Worm (Caenorhabditis elegans): ENCODE data around the gene nhr-177.

nhr-177 gene

ce11 chrV:1594554-1595092 is 15.4 kb upstream of the nhr-177 start:
- no peak for TF ChIP-seq unc-62 (GFP tag; optimal IDR thresholded peaks at IDR 0.05)

ce11 chrV:1600561-1601088 is 9.4 kb upstream of the nhr-177 start, which contains the start of gene F16B4.2:
F16B4.2 (plus strand) TSS chrV:1601038.
- no peak for TF ChIP-seq unc-62 (GFP tag; optimal IDR thresholded peaks at IDR 0.05)

DNA sequence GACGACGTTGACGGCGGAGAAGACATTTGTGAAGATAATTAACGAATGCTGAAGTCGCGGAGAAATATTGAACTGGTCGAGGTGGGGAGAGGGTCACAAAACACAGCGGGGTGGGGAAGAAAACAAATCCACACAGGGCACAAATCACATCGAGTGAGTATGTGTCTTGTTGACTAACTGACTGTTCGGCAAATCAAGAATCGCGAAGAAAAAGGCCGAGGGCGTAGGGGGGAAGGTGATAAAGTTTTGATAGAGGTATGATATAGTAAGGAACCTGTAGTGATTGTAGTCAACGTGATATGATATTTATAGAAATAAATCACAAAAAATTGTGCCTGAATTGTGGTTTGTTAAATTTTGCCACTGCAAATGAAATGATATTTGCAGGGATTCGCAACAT is 2.3 kb upstream of the nhr-177 start, which contains the start of gene nhr-178:
Gene nhr-178, minus strand, starts transcription at position 164 of the 400 bp plus-strand sequence.
- TF ChIP-seq unc-62 (GFP tag; optimal IDR thresholded peaks at IDR 0.05): no peak

- no peak for TF ChIP-seq unc-62 (GFP tag; optimal IDR thresholded peaks at IDR 0.05)
Measured at ce11 chrV:1611570-1611969, 1.5 kb downstream of the nhr-177 start.

- TF ChIP-seq unc-62 (GFP tag; optimal IDR thresholded peaks at IDR 0.05): no peak
Measured at ce11 chrV:1614726-1615125, 4.7 kb downstream of the nhr-177 start, which contains the start of gene srbc-41. srbc-41 (minus strand) TSS chrV:1614826.

- TF ChIP-seq unc-62 (GFP tag; optimal IDR thresholded peaks at IDR 0.05): no peak
Measured at ce11 chrV:1618760-1619159, 8.7 kb downstream of the nhr-177 start, which contains the start of gene nhr-179. nhr-179 (minus strand) TSS chrV:1618860.

DNA sequence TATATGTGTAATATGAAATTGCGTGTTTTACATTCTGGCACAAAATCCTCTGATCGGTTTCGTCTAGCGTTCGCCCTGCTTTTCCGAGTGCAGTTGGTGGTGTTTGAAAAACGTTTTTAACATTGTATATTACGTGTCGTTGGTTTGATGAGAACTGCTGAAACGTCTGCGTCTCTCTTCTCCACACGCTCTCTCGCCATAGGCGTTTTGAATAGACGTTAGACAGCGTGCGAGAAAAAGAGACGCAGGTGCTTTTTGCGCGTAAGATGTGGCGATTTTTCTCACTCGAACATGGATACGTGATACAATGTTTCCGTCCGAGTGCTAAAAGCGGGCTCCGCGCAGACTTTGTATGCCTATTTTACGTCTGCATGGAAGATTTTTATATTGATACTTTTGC is 10.5 kb downstream of the nhr-177 start:
- no peak for TF ChIP-seq unc-62 (GFP tag; optimal IDR thresholded peaks at IDR 0.05)

- TF ChIP-seq unc-62 (GFP tag; optimal IDR thresholded peaks at IDR 0.05): no peak
Measured at ce11 chrV:1621494-1621893, 11.4 kb downstream of the nhr-177 start, which contains the start of gene nhr-117. nhr-117 (minus strand) TSS chrV:1621520.

DNA sequence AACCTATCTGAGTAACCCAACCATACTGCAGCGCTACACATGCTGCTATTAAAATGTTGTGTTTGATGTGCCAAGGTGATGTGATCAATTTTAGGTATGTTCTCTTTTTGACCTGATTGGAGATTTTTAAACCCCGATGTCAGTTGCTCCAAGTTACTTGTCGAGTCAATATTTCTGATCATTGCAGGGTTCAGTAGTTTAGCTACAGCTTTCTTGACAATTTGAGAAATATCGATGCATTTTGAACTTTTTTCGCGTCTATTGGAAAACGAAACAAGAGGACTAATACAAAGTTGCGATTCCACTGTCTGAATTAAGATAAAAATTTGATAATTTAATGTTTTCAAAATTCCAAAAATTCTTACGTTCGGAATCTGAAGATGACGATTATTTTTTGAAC is 13.4 kb downstream of the nhr-177 start:
- no peak for TF ChIP-seq unc-62 (GFP tag; optimal IDR thresholded peaks at IDR 0.05)

DNA sequence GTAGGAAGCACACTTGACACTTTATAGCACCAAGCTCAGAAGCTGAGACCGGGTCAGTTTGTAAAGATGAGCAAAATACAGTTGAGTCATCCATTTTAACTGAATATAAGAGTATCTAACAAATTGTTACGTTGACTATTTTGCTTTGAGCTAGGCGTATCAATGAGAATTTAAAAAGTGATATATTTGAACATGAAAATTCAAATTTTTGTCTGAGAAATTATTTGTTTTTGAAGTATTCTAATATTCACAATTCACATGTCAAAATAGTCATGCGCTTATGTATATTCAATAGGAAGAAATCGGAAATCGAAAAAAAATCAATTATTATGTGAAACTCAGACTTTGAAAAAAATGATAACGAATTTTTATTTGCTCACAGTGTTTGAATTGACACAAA is 14.3 kb downstream of the nhr-177 start, which contains the start of gene nhr-110:
Gene nhr-110, minus strand, starts transcription at position 101 of the 400 bp plus-strand sequence.
- no peak for TF ChIP-seq unc-62 (GFP tag; optimal IDR thresholded peaks at IDR 0.05)

- TF ChIP-seq unc-62 (GFP tag; optimal IDR thresholded peaks at IDR 0.05): no peak
Measured at ce11 chrV:1626720-1627119, 16.7 kb downstream of the nhr-177 start, which contains the start of gene nhr-237. nhr-237 (minus strand) TSS chrV:1626820.

- TF ChIP-seq unc-62 (GFP tag; optimal IDR thresholded peaks at IDR 0.05): no peak
Measured at ce11 chrV:1627269-1627668, 17.2 kb downstream of the nhr-177 start.

- no peak for TF ChIP-seq unc-62 (GFP tag; optimal IDR thresholded peaks at IDR 0.05)
Measured at ce11 chrV:1629329-1629728, 19.3 kb downstream of the nhr-177 start, which contains the start of gene nhr-238. nhr-238 (minus strand) TSS chrV:1629432.

ce11 chrV:1631148-1631547 is 21.1 kb downstream of the nhr-177 start, which contains the start of gene Y46H3D.8:
Y46H3D.8 (minus strand) TSS chrV:1631248.
- no peak for TF ChIP-seq unc-62 (GFP tag; optimal IDR thresholded peaks at IDR 0.05)

- TF ChIP-seq unc-62 (GFP tag; optimal IDR thresholded peaks at IDR 0.05): no peak
Measured at ce11 chrV:1631717-1632116, 21.7 kb downstream of the nhr-177 start, which contains the start of gene irld-17. irld-17 (plus strand) TSS chrV:1632017.

- TF ChIP-seq unc-62 (GFP tag; optimal IDR thresholded peaks at IDR 0.05): no peak
Measured at ce11 chrV:1635859-1636258, 25.8 kb downstream of the nhr-177 start, which contains the start of gene str-222. str-222 (plus strand) TSS chrV:1636159.

DNA sequence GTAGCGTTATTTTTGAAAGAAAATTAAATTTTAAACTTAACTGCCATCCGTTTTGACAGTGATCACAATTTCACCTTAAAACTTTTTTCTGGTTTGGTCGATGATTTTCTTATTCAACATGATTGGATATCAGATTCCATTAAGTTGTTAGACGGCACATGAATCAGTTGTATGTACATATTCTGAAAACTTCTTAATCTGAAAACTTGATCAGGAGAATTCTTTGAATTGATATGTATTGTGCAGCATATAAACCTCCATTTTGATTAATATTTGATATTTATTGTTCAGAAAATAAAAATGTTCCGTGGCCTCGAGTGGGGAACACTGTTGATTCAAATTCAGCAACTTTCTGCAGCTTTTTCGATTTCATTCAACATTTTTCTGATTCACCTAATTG is 29.9 kb downstream of the nhr-177 start, which contains the start of gene str-221:
Gene str-221, plus strand, starts transcription at position 301 of the 400 bp plus-strand sequence.
- no peak for TF ChIP-seq unc-62 (GFP tag; optimal IDR thresholded peaks at IDR 0.05)
